Worm (Caenorhabditis elegans) whole organism, L4/young adult: ENCODE results near the gene F46F2.3.

Experiments
- dao-5 ChIP-seq: sonication (generic microtip); optimal IDR thresholded peaks from 2 replicates; lab custom pipeline; 2016; ENCODE audit warnings: missing genotype, missing genetic modification characterization, moderate library complexity, missing compliant biosample characterization
- him-1 ChIP-seq: sonication (generic microtip); optimal IDR thresholded peaks from 2 replicates; lab custom pipeline; 2016; ENCODE audit warnings: missing genotype, missing genetic modification reagents, missing genetic modification characterization, missing compliant biosample characterization

DNA sequence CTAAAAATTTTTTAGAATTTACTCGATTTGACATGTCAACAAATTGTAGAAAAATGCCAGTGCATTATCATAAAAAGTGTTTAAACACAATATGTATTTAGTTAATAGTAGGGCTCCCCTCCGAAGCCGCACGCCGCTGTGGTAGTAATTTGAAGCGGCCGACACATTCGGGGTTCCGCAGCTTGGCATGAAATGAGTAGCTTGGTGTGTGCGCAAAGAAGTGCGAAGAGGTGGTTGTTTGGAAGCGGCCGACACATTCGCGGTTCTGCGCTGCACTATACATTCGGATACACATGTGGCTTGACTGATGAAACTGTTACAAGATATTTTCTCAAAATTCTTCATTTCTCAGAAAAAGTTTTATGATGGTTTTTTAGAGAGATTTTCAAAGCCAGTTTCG is 25.5 kb upstream of the F46F2.3 start:
- TF ChIP-seq him-1 (tag; lab: Kevin White, UChicago) (no peak), dao-5 (tag; lab: Kevin White, UChicago) (no peak)
